Worm (Caenorhabditis elegans) whole organism, early embryonic: ENCODE results near the gene M163.10.

Source experiments
- ceh-13 ChIP-seq: fragments of 200-800 bp; sonication (Bioruptor generic); optimal IDR thresholded peaks from 2 replicates; lab custom pipeline; 2018; ENCODE audit warnings: mild to moderate bottlenecking, missing genetic modification characterization, missing compliant biosample characterization
- ceh-36 ChIP-seq: sonication (generic microtip); optimal IDR thresholded peaks from 2 replicates; lab custom pipeline; 2016; ENCODE audit warnings: missing genetic modification characterization, inconsistent platforms, missing compliant biosample characterization
- ets-7 ChIP-seq: sonication (generic microtip); optimal IDR thresholded peaks from 2 replicates; lab custom pipeline; 2016; ENCODE audit warnings: missing genotype, missing genetic modification characterization, missing compliant biosample characterization
- flt-1 ChIP-seq: fragments of 200-800 bp; sonication (Bioruptor generic); IDR thresholded peaks from 2 replicates; pipeline ENCODE4 v1.3.6; 2022; ENCODE audit warnings: missing genetic modification characterization, missing compliant biosample characterization
- hmbx-1 ChIP-seq: sonication (generic microtip); optimal IDR thresholded peaks from 2 replicates; lab custom pipeline; 2016; ENCODE audit warnings: mild to moderate bottlenecking, missing genetic modification characterization, missing compliant biosample characterization
- hmg-4 ChIP-seq: fragments of 200-800 bp; sonication (Bioruptor generic); optimal IDR thresholded peaks from 2 replicates; lab custom pipeline; 2018; ENCODE audit warnings: mild to moderate bottlenecking, missing genetic modification characterization, missing compliant biosample characterization

- TF ChIP-seq ets-7 (tag; lab: Kevin White, UChicago): no peak
- TF ChIP-seq hmbx-1: no peak
- TF ChIP-seq flt-1 (GFP tag; lab: Robert Waterston, UW): no peak
- no peak for TF ChIP-seq hmg-4 (GFP tag; lab: Kevin White, UChicago)
- TF ChIP-seq ceh-13: no peak
- no peak for TF ChIP-seq ceh-36 (tag; lab: Kevin White, UChicago)
Measured at ce11 chrX:14520463-14520862, 49.7 kb downstream of the M163.10 start, which contains the start of gene D1025.1.
